Worm (Caenorhabditis elegans) whole organism, L1 larva: ENCODE results near the gene twk-12.

Source experiments
- alr-1 ChIP-seq: fragments of 200-800 bp; sonication (Bioruptor generic); optimal IDR thresholded peaks from 2 replicates; lab custom pipeline; 2018; ENCODE audit warnings: borderline replicate concordance, mild to moderate bottlenecking, missing genetic modification characterization, missing compliant biosample characterization
- ama-1 ChIP-seq: fragments of 150-350 bp; optimal IDR thresholded peaks from 2 replicates; lab custom pipeline; 2014
- blmp-1 ChIP-seq: fragments of 150-350 bp; optimal IDR thresholded peaks from 2 replicates; lab custom pipeline; 2014; ENCODE audit warnings: missing biosample characterization, missing genetic modification characterization
- ceh-8 ChIP-seq: fragments of 200-800 bp; sonication (Bioruptor generic); optimal IDR thresholded peaks from 2 replicates; lab custom pipeline; 2018; ENCODE audit warnings: mild to moderate bottlenecking, missing genetic modification characterization, moderate library complexity, missing compliant biosample characterization
- ceh-88 ChIP-seq: fragments of 200-800 bp; sonication (Bioruptor generic); IDR thresholded peaks from 2 replicates; pipeline ENCODE4 v1.3.6; 2022; ENCODE audit warnings: missing genetic modification characterization, missing compliant biosample characterization
- ceh-90 ChIP-seq: sonication (generic microtip); optimal IDR thresholded peaks from 2 replicates; lab custom pipeline; 2016; ENCODE audit warnings: missing genetic modification characterization, missing compliant biosample characterization
- efl-1 ChIP-seq, 4 experiments: fragments of 150-350 bp; optimal IDR thresholded peaks in 3 of 4; peaks in 1 of 4; 1 replicate in 1 of 4; 2 replicates in 3 of 4; lab custom pipeline; 2014; ENCODE audit warnings: missing biosample characterization in 2 of 4, missing genetic modification characterization in 2 of 4, missing genetic modification reagents in 2 of 4
- egl-13 ChIP-seq: sonication (generic microtip); optimal IDR thresholded peaks from 2 replicates; lab custom pipeline; 2016; ENCODE audit warnings: missing genotype, missing genetic modification reagents, missing genetic modification characterization, missing compliant biosample characterization
- egl-27 ChIP-seq, 2 experiments: fragments of 150-350 bp in 1 of 2; sonication (generic microtip); optimal IDR thresholded peaks; 3 replicates each; lab custom pipeline; 2017 to 2018; ENCODE audit warnings: missing biosample characterization in 2 of 2, missing genetic modification characterization in 2 of 2, missing genetic modification reagents in 2 of 2
- elt-2 ChIP-seq: sonication (generic microtip); optimal IDR thresholded peaks from 2 replicates; lab custom pipeline; 2016; ENCODE audit warnings: missing genetic modification characterization, mild to moderate bottlenecking, inconsistent platforms, missing compliant biosample characterization, missing genetic modification reagents
- ets-5 ChIP-seq: fragments of 200-800 bp; sonication (Bioruptor generic); IDR thresholded peaks from 2 replicates; pipeline ENCODE4 v1.3.6; 2022; ENCODE audit warnings: missing genetic modification characterization, missing compliant biosample characterization
- fkh-10 ChIP-seq: sonication (generic microtip); optimal IDR thresholded peaks from 2 replicates; lab custom pipeline; 2017; ENCODE audit warnings: missing biosample characterization, missing genetic modification reagents, missing genetic modification characterization
- fkh-8 ChIP-seq: sonication (generic microtip); optimal IDR thresholded peaks from 2 replicates; lab custom pipeline; 2016; ENCODE audit warnings: mild to moderate bottlenecking, missing genetic modification characterization, missing compliant biosample characterization
- hlh-17 ChIP-seq: fragments of 200-800 bp; sonication (Bioruptor generic); optimal IDR thresholded peaks from 2 replicates; lab custom pipeline; 2018; ENCODE audit warnings: missing genetic modification characterization, mild to moderate bottlenecking, missing compliant biosample characterization, moderate library complexity, borderline replicate concordance
- hpl-2 ChIP-seq: fragments of 150-350 bp; optimal IDR thresholded peaks from 2 replicates; lab custom pipeline; 2014; ENCODE audit warnings: missing biosample characterization, missing genetic modification reagents, missing genetic modification characterization
- lin-14 ChIP-seq: fragments of 200-800 bp; sonication (Bioruptor generic); optimal IDR thresholded peaks from 2 replicates; lab custom pipeline; 2018; ENCODE audit warnings: mild to moderate bottlenecking, missing genetic modification characterization, moderate library complexity, missing compliant biosample characterization
- lin-15B ChIP-seq: fragments of 150-350 bp; sonication (generic microtip); optimal IDR thresholded peaks from 3 replicates; lab custom pipeline; 2014; ENCODE audit warnings: missing biosample characterization, missing genetic modification characterization
- lsy-2 ChIP-seq, 2 experiments: fragments of 150-350 bp; optimal IDR thresholded peaks; 2 replicates each; lab custom pipeline; 2014; ENCODE audit warnings: missing biosample characterization in 2 of 2, missing genetic modification characterization in 2 of 2
- mdl-1 ChIP-seq, 2 experiments: fragments of 150-350 bp; optimal IDR thresholded peaks; 2 replicates each; lab custom pipeline; 2014 to 2017; ENCODE audit warnings: missing biosample characterization in 2 of 2, missing genetic modification characterization in 2 of 2, inconsistent platforms in 1 of 2
- mef-2 ChIP-seq: fragments of 150-350 bp; optimal IDR thresholded peaks from 2 replicates; lab custom pipeline; 2014; ENCODE audit warnings: missing biosample characterization, missing genetic modification characterization
- mep-1 ChIP-seq: fragments of 150-350 bp; optimal IDR thresholded peaks from 2 replicates; lab custom pipeline; 2014; ENCODE audit warnings: missing biosample characterization, missing genetic modification characterization
- nhr-11 ChIP-seq: fragments of 150-350 bp; optimal IDR thresholded peaks from 2 replicates; lab custom pipeline; 2014; ENCODE audit warnings: missing biosample characterization, missing genetic modification characterization
- nhr-12 ChIP-seq: sonication (generic microtip); optimal IDR thresholded peaks from 2 replicates; lab custom pipeline; 2017; ENCODE audit warnings: missing biosample characterization, missing genetic modification characterization
- nhr-237 ChIP-seq: fragments of 150-350 bp; optimal IDR thresholded peaks from 2 replicates; lab custom pipeline; 2014; ENCODE audit warnings: missing biosample characterization, missing genetic modification characterization
- nhr-47 ChIP-seq: sonication (generic microtip); optimal IDR thresholded peaks from 2 replicates; lab custom pipeline; 2016; ENCODE audit warnings: mild to moderate bottlenecking, missing genetic modification characterization, moderate library complexity, missing compliant biosample characterization
- nhr-71 ChIP-seq: sonication (generic microtip); optimal IDR thresholded peaks from 2 replicates; lab custom pipeline; 2016; ENCODE audit warnings: mild to moderate bottlenecking, missing genetic modification characterization, moderate library complexity, missing compliant biosample characterization
- nhr-76 ChIP-seq: sonication (generic microtip); optimal IDR thresholded peaks from 2 replicates; lab custom pipeline; 2017; ENCODE audit warnings: missing biosample characterization, missing genetic modification characterization
- pag-3 ChIP-seq: sonication (generic microtip); optimal IDR thresholded peaks from 2 replicates; lab custom pipeline; 2017; ENCODE audit warnings: missing genetic modification characterization, mild to moderate bottlenecking, missing compliant biosample characterization, antibody characterized with exemption, borderline replicate concordance; ENCODE audit not compliant: insufficient read depth
- pqm-1 ChIP-seq: sonication (generic microtip); optimal IDR thresholded peaks from 3 replicates; lab custom pipeline; 2017; ENCODE audit warnings: missing biosample characterization, missing genetic modification characterization
- rnt-1 ChIP-seq: sonication (generic microtip); optimal IDR thresholded peaks from 2 replicates; lab custom pipeline; 2016; ENCODE audit warnings: mild to moderate bottlenecking, missing genetic modification characterization, moderate library complexity, missing compliant biosample characterization
- skn-1 ChIP-seq: fragments of 150-350 bp; optimal IDR thresholded peaks from 2 replicates; lab custom pipeline; 2014; ENCODE audit warnings: missing biosample characterization, missing genetic modification characterization
- snu-23 ChIP-seq: sonication (generic microtip); optimal IDR thresholded peaks from 2 replicates; lab custom pipeline; 2016; ENCODE audit warnings: missing genetic modification characterization, missing compliant biosample characterization
- sup-37 ChIP-seq: fragments of 200-800 bp; sonication (Bioruptor generic); optimal IDR thresholded peaks from 2 replicates; lab custom pipeline; 2018; ENCODE audit warnings: mild to moderate bottlenecking, missing genetic modification characterization, missing compliant biosample characterization
- swsn-7 ChIP-seq: sonication (generic microtip); optimal IDR thresholded peaks from 2 replicates; lab custom pipeline; 2016; ENCODE audit warnings: missing genetic modification characterization, missing compliant biosample characterization
- unc-130 ChIP-seq: fragments of 150-350 bp; optimal IDR thresholded peaks from 2 replicates; lab custom pipeline; 2017; ENCODE audit warnings: missing biosample characterization, missing genetic modification characterization, inconsistent platforms
- xbp-1 ChIP-seq: sonication (generic microtip); optimal IDR thresholded peaks from 2 replicates; lab custom pipeline; 2016; ENCODE audit warnings: missing genetic modification characterization, missing compliant biosample characterization
- zag-1 ChIP-seq: fragments of 150-350 bp; optimal IDR thresholded peaks from 2 replicates; lab custom pipeline; 2014; ENCODE audit warnings: missing biosample characterization, missing genetic modification characterization
- ztf-11 ChIP-seq, 2 experiments: sonication (generic microtip); optimal IDR thresholded peaks; 2 replicates each; lab custom pipeline; 2016 to 2017; ENCODE audit warnings: missing genetic modification characterization in 2 of 2, missing biosample characterization in 1 of 2, missing compliant biosample characterization in 1 of 2
- ztf-4 ChIP-seq: fragments of 150-350 bp; optimal IDR thresholded peaks from 2 replicates; lab custom pipeline; 2014; ENCODE audit warnings: missing biosample characterization, missing genetic modification characterization

twk-12 gene

ce11 chrV:10661417-10661945, 5.9 kb upstream of the twk-12 start, which contains the start of gene sqv-4 (continued):
- TF ChIP-seq swsn-7 (tag; lab: Kevin White, UChicago) = peak; percentile 47
- TF ChIP-seq ceh-8 (GFP tag; lab: Kevin White, UChicago) = no peak
- TF ChIP-seq elt-2 (tag; lab: Kevin White, UChicago) = no peak
- peak; percentile 55 for TF ChIP-seq nhr-47 (tag; lab: Kevin White, UChicago)

- TF ChIP-seq efl-1 (optimal IDR thresholded peaks at IDR 0.05; lab: Kevin White, UChicago) = no peak
- peak in 1 of 2 experiments; percentile 71 for TF ChIP-seq efl-1 (GFP tag; optimal IDR thresholded peaks at IDR 0.05 in 1 of 2; lab: Kevin White, UChicago)
- no peak for TF ChIP-seq ceh-90 (tag; lab: Kevin White, UChicago)
- peak; percentile 87 for TF ChIP-seq blmp-1 (tag; lab: Kevin White, UChicago)
Measured at ce11 chrV:10662000-10662399, 5.4 kb upstream of the twk-12 start.

ce11 chrV:10664271-10664670, 3.1 kb upstream of the twk-12 start:
- TF ChIP-seq ama-1 (lab: Kevin White, UChicago) (no peak), nhr-76 (no peak), lsy-2 (tag; optimal IDR thresholded peaks at IDR 0.05; lab: Kevin White, UChicago) (peak in 1 of 2 experiments; percentile 33), xbp-1 (tag; lab: Kevin White, UChicago) (no peak), lin-15B (no peak), unc-130 (tag; lab: Kevin White, UChicago) (peak; percentile 11), mef-2 (no peak), pqm-1 (no peak), rnt-1 (peak; percentile 69), lin-14 (GFP tag; lab: Kevin White, UChicago) (peak; percentile 46), zag-1 (tag; lab: Kevin White, UChicago) (no peak), mep-1 (tag; lab: Kevin White, UChicago) (peak; percentile 14), hpl-2 (no peak), sup-37 (GFP tag; lab: Kevin White, UChicago) (no peak), egl-27 (tag; optimal IDR thresholded peaks at IDR 0.05; lab: Kevin White, UChicago) (no peak), alr-1 (tag; lab: Kevin White, UChicago) (no peak), nhr-71 (tag; lab: Kevin White, UChicago) (peak; percentile 56), ztf-11 (tag; optimal IDR thresholded peaks at IDR 0.05; lab: Kevin White, UChicago) (no peak), ets-5 (GFP tag; lab: Robert Waterston, UW) (no peak), hlh-17 (GFP tag; lab: Kevin White, UChicago) (no peak), pag-3 (peak; percentile 63), snu-23 (GFP tag; lab: Kevin White, UChicago) (peak; percentile 10)

ce11 chrV:10670817-10671216, 3.4 kb downstream of the twk-12 start:
- TF ChIP-seq lin-15B = no peak
- no peak for TF ChIP-seq mep-1 (tag; lab: Kevin White, UChicago)
- no peak for TF ChIP-seq lin-14 (GFP tag; lab: Kevin White, UChicago)
- no peak for TF ChIP-seq nhr-11
- TF ChIP-seq fkh-8 = no peak
- TF ChIP-seq blmp-1 (tag; lab: Kevin White, UChicago) = no peak
- TF ChIP-seq alr-1 (tag; lab: Kevin White, UChicago) = no peak
- TF ChIP-seq pqm-1 = no peak
- no peak for TF ChIP-seq mdl-1 (tag; optimal IDR thresholded peaks at IDR 0.05; lab: Kevin White, UChicago)
- TF ChIP-seq, all 84 proteins: peak for 0

- TF ChIP-seq nhr-237 (tag; lab: Kevin White, UChicago) (no peak), ztf-4 (tag; lab: Kevin White, UChicago) (no peak), fkh-10 (GFP tag; lab: Kevin White, UChicago) (no peak), ceh-88 (GFP tag; lab: Robert Waterston, UW) (no peak), blmp-1 (tag; lab: Kevin White, UChicago) (no peak), skn-1 (tag; lab: Kevin White, UChicago) (no peak), egl-13 (tag; lab: Kevin White, UChicago) (no peak), hlh-17 (GFP tag; lab: Kevin White, UChicago) (no peak), ama-1 (lab: Kevin White, UChicago) (no peak), nhr-12 (no peak), nhr-47 (tag; lab: Kevin White, UChicago) (no peak)
Measured at ce11 chrV:10671618-10672017, 4.2 kb downstream of the twk-12 start, which contains the start of gene ceh-22. Gene ceh-22, plus strand, starts transcription at chrV:10671918.
